Worm (Caenorhabditis elegans): Measurements from ENCODE around the gene F21F8.5.

The F21F8.5 gene

DNA sequence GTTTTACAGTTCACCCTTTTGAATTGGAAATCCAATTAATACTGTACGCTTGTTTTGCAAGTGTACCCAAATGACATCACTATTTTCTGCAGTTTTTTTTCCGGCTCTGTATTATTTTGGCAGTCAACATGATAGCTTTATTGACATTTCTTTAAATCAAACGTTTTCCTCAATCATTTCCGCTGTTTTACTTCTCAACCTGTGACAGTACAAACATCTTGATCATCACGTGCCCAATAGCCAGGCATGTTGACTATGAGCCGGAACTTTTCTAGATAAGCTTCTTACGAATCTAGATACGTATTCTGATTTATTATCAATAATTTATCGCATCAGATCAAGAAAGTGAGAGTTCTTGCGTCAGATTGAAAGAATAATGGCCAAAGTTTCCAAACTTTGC lies 3.7 kb upstream of the F21F8.5 start (continued):
- TF ChIP-seq jun-1 (tag; optimal IDR thresholded peaks at IDR 0.05) (no peak), ceh-32 (tag; optimal IDR thresholded peaks at IDR 0.05; ENCODE audit: poor library complexity) (no peak), lin-29 (GFP tag; IDR thresholded peaks at IDR 0.05) (no peak), vab-7 (GFP tag; IDR thresholded peaks at IDR 0.05) (no peak), F49E8.2 (tag; optimal IDR thresholded peaks at IDR 0.05; ENCODE audit: borderline replicate concordance) (no peak), nhr-41 (GFP tag; IDR thresholded peaks at IDR 0.05) (no peak), nhr-28 (tag; optimal IDR thresholded peaks at IDR 0.05) (no peak), madf-5 (GFP tag; IDR thresholded peaks at IDR 0.05) (no peak), tag-97 (GFP tag; IDR thresholded peaks at IDR 0.05) (no peak), nhr-6 (tag; optimal IDR thresholded peaks at IDR 0.05) (no peak), lin-1 (GFP tag; IDR thresholded peaks at IDR 0.05) (peak; percentile 84), tra-1 (GFP tag; IDR thresholded peaks at IDR 0.05) (peak; percentile 35; the same call in 1 of the 2 replicates), dmd-6 (GFP tag; IDR thresholded peaks at IDR 0.05) (peak; percentile 84), hlh-11 (tag; optimal IDR thresholded peaks at IDR 0.05) (peak; percentile 75), set-16 (GFP tag; IDR thresholded peaks at IDR 0.05) (no peak), dve-1 (tag; optimal IDR thresholded peaks at IDR 0.05; ENCODE audit: insufficient read depth) (peak; percentile 87), daf-16 (GFP tag; optimal IDR thresholded peaks at IDR 0.05) (peak in 1 of 2 experiments; percentile 53), daf-16 (tag; optimal IDR thresholded peaks at IDR 0.05) (peak; percentile 82), lin-39 (tag; optimal IDR thresholded peaks at IDR 0.05) (no peak), unc-62 (GFP tag; optimal IDR thresholded peaks at IDR 0.05 in 1 of 2) (no peak), unc-62 (tag; optimal IDR thresholded peaks at IDR 0.05) (no peak)

- TF ChIP-seq ztf-11 (tag; optimal IDR thresholded peaks at IDR 0.05) = no peak
- no peak for TF ChIP-seq skn-1 (tag; optimal IDR thresholded peaks at IDR 0.05)
- TF ChIP-seq nhr-42 (GFP tag; IDR thresholded peaks at IDR 0.05) = no peak
- no peak for TF ChIP-seq egl-43 (GFP tag; IDR thresholded peaks at IDR 0.05)
- no peak for TF ChIP-seq nhr-102 (tag; optimal IDR thresholded peaks at IDR 0.05)
- TF ChIP-seq php-3 (GFP tag; IDR thresholded peaks at IDR 0.05) = peak; percentile 80
- TF ChIP-seq ztf-7 (tag; optimal IDR thresholded peaks at IDR 0.05) = no peak
- TF ChIP-seq F26F4.8 (GFP tag; conservative IDR thresholded peaks at IDR 0.05) = no peak
- TF ChIP-seq Y75B8A.6 (GFP tag; IDR thresholded peaks at IDR 0.05) = 0 out of 2 replicates have a peak, but pooled peaks have one; percentile 6
- no peak for TF ChIP-seq lin-39 (tag; optimal IDR thresholded peaks at IDR 0.05)
- no peak for TF ChIP-seq zfp-2 (tag; optimal IDR thresholded peaks at IDR 0.05)
- no peak for TF ChIP-seq ama-1 (optimal IDR thresholded peaks at IDR 0.05)
- TF ChIP-seq mes-2 (tag; optimal IDR thresholded peaks at IDR 0.05; ENCODE audit: poor library complexity, severe bottlenecking) = peak; percentile 28
- TF ChIP-seq Y5F2A.4 (GFP tag; optimal IDR thresholded peaks at IDR 0.05) = no peak
- no peak for TF ChIP-seq fkh-10 (GFP tag; optimal IDR thresholded peaks at IDR 0.05)
- no peak for TF ChIP-seq ceh-32 (tag; optimal IDR thresholded peaks at IDR 0.05; ENCODE audit: poor library complexity)
- TF ChIP-seq nhr-28 (tag; optimal IDR thresholded peaks at IDR 0.05) = peak; percentile 80
- no peak for TF ChIP-seq ZK337.2 (GFP tag; IDR thresholded peaks at IDR 0.05)
- TF ChIP-seq pqm-1 (tag; optimal IDR thresholded peaks at IDR 0.05) = peak; percentile 59
- TF ChIP-seq unc-62 (GFP tag; optimal IDR thresholded peaks at IDR 0.05 in 1 of 2) = peak in 1 of 2 experiments; percentile 12
- TF ChIP-seq unc-62 (tag; optimal IDR thresholded peaks at IDR 0.05) = no peak
- peak; percentile 69 for TF ChIP-seq hlh-11 (tag; optimal IDR thresholded peaks at IDR 0.05)
- TF ChIP-seq lin-29 (GFP tag; IDR thresholded peaks at IDR 0.05) = no peak
- no peak for TF ChIP-seq daf-16 (GFP tag; optimal IDR thresholded peaks at IDR 0.05)
- TF ChIP-seq daf-16 (tag; optimal IDR thresholded peaks at IDR 0.05) = peak; percentile 64
- TF ChIP-seq nhr-237 (tag; optimal IDR thresholded peaks at IDR 0.05) = no peak
- peak; percentile 78 for TF ChIP-seq nhr-77 (tag; optimal IDR thresholded peaks at IDR 0.05)
- no peak for TF ChIP-seq ces-1 (GFP tag; optimal IDR thresholded peaks at IDR 0.05)
- peak; percentile 84 for TF ChIP-seq dmd-6 (GFP tag; IDR thresholded peaks at IDR 0.05)
- TF ChIP-seq aly-2 (tag; optimal IDR thresholded peaks at IDR 0.05) = no peak
- TF ChIP-seq dve-1 (tag; optimal IDR thresholded peaks at IDR 0.05; ENCODE audit: insufficient read depth) = peak; percentile 59
- no peak for TF ChIP-seq vab-7 (GFP tag; IDR thresholded peaks at IDR 0.05)
- no peak for TF ChIP-seq ctbp-1 (GFP tag; IDR thresholded peaks at IDR 0.05)
- TF ChIP-seq mdt-29 (GFP tag; IDR thresholded peaks at IDR 0.05) = peak; percentile 28; the same call in 1 of the 2 replicates
- TF ChIP-seq nhr-11 (tag; optimal IDR thresholded peaks at IDR 0.05) = no peak
- TF ChIP-seq nhr-48 (tag; optimal IDR thresholded peaks at IDR 0.05) = peak; percentile 29
- no peak for TF ChIP-seq F37D6.2 (tag; optimal IDR thresholded peaks at IDR 0.05)
- TF ChIP-seq lir-3 (tag; optimal IDR thresholded peaks at IDR 0.05) = no peak
- TF ChIP-seq saeg-2 (GFP tag; IDR thresholded peaks at IDR 0.05) = no peak
- TF ChIP-seq daf-12 (tag; optimal IDR thresholded peaks at IDR 0.05) = no peak
Measured at ce11 chrV:8268902-8269301, 2.8 kb upstream of the F21F8.5 start, which contains the start of the genes asp-6 and asp-12. TSS of gene asp-6 (minus strand) at chrV:8268937. TSS of gene asp-12 (plus strand) at chrV:8269210.

Data from whole organism, L4 larva.